Worm (Caenorhabditis elegans) whole organism, young adult: ENCODE measurements around the gene F40D4.17.

Source experiments
- F49E8.2 ChIP-seq: sonication (generic microtip); optimal IDR thresholded peaks from 3 replicates; lab custom pipeline; 2017; ENCODE audit warnings: missing genetic modification characterization, mild to moderate bottlenecking, missing compliant biosample characterization, antibody characterized with exemption, moderate library complexity; ENCODE audit not compliant: insufficient read depth
- Y79H2A.3 ChIP-seq: fragments of 200-800 bp; sonication (Bioruptor generic); conservative IDR thresholded peaks from 2 replicates; pipeline ENCODE4 v1.3.6; 2022; ENCODE audit warnings: missing genetic modification reagents, missing genetic modification characterization, missing compliant biosample characterization
- ama-1 ChIP-seq, 3 experiments: fragments of 150-350 bp in 1 of 3; sonication (generic microtip) in 2 of 3; optimal IDR thresholded peaks; 2 replicates each; lab custom pipeline; 2014 to 2018; ENCODE audit warnings: missing biosample characterization in 2 of 3, missing genetic modification characterization in 2 of 3, missing genetic modification reagents in 2 of 3
- chd-7 ChIP-seq: sonication (generic microtip); optimal IDR thresholded peaks from 2 replicates; lab custom pipeline; 2016; ENCODE audit warnings: mild to moderate bottlenecking, missing genetic modification characterization, moderate library complexity, missing compliant biosample characterization
- ets-4 ChIP-seq: fragments of 200-800 bp; sonication (Bioruptor generic); optimal IDR thresholded peaks from 2 replicates; lab custom pipeline; 2018; ENCODE audit warnings: mild to moderate bottlenecking, missing genetic modification characterization, missing compliant biosample characterization
- lin-35 ChIP-seq, 3 experiments: fragments of 150-350 bp in 2 of 3; sonication (generic microtip) in 1 of 3; optimal IDR thresholded peaks; 2 replicates each; lab custom pipeline; 2014 to 2018; ENCODE audit warnings: missing biosample characterization in 3 of 3, missing genetic modification characterization in 3 of 3, missing genetic modification reagents in 3 of 3
- nhr-90 ChIP-seq: sonication (generic microtip); optimal IDR thresholded peaks from 2 replicates; lab custom pipeline; 2016; ENCODE audit warnings: missing genotype, mild to moderate bottlenecking, missing genetic modification characterization, missing compliant biosample characterization
- pha-4 ChIP-seq: fragments of 150-350 bp; sonication (generic microtip); optimal IDR thresholded peaks from 2 replicates; lab custom pipeline; 2014; ENCODE audit warnings: missing biosample characterization, missing genetic modification reagents, missing genetic modification characterization
- rcor-1 ChIP-seq: fragments of 200-800 bp; sonication (Bioruptor generic); IDR thresholded peaks from 2 replicates; pipeline ENCODE4 v1.3.6; 2022; ENCODE audit warnings: missing genetic modification reagents, missing genetic modification characterization, missing compliant biosample characterization
- sea-2 ChIP-seq: fragments of 200-800 bp; sonication (Bioruptor generic); IDR thresholded peaks from 2 replicates; pipeline ENCODE4 v1.3.6; 2022; ENCODE audit warnings: missing genetic modification characterization, missing compliant biosample characterization
- snpc-4 ChIP-seq, 5 experiments: fragments of 150-350 bp in 1 of 5; sonication (generic microtip) in 4 of 5; optimal IDR thresholded peaks; 2 replicates each; lab custom pipeline; 2014 to 2018; ENCODE audit warnings: missing genetic modification characterization in 5 of 5, missing biosample characterization in 3 of 5, antibody characterized with exemption in 2 of 5, mild to moderate bottlenecking in 2 of 5, missing compliant biosample characterization in 2 of 5, missing genotype in 2 of 5, moderate library complexity in 2 of 5, missing genetic modification reagents in 1 of 5
- tbx-9 ChIP-seq: sonication (generic microtip); optimal IDR thresholded peaks from 2 replicates; lab custom pipeline; 2016; ENCODE audit warnings: borderline replicate concordance, missing genetic modification characterization, inconsistent platforms, missing compliant biosample characterization

DNA sequence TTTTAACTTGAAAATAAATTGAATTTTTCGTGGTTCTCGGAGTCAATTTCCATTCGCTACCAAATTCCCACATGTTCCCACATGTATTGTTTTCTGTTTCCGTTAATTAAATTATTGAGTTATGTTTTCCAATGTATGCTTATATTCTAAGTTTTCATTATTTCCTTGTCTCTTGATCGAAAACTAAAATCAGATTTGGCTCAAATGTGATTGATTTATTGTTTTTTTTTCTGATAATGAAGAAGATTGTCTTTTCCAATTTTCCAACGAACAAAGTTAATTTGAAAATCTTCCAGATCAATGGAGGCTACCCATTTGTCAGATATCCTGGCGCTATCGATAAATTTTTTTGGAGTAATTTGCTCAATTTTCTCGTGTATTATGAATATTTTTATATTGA, 18.5 kb upstream of the F40D4.17 start, which contains the start of gene srbc-25:
- TF ChIP-seq nhr-90 (tag; lab: Kevin White, UChicago): no peak
- TF ChIP-seq pha-4 (tag; lab: Kevin White, UChicago): no peak
- TF ChIP-seq ama-1 (optimal IDR thresholded peaks at IDR 0.05; lab: Kevin White, UChicago): no peak
- TF ChIP-seq ama-1 (GFP tag; optimal IDR thresholded peaks at IDR 0.05; lab: Kevin White, UChicago): no peak
- no peak for TF ChIP-seq rcor-1 (GFP tag; lab: Robert Waterston, UW)
- TF ChIP-seq Y79H2A.3 (GFP tag; lab: Robert Waterston, UW): no peak
- TF ChIP-seq F49E8.2: no peak
- TF ChIP-seq tbx-9 (tag; lab: Kevin White, UChicago): no peak
- no peak for TF ChIP-seq sea-2 (GFP tag; lab: Robert Waterston, UW)
- TF ChIP-seq ets-4 (GFP tag; lab: Kevin White, UChicago): no peak
- no peak for TF ChIP-seq chd-7
- no peak for TF ChIP-seq snpc-4 (GFP tag; optimal IDR thresholded peaks at IDR 0.05; lab: Kevin White, UChicago)
- TF ChIP-seq snpc-4 (tag; optimal IDR thresholded peaks at IDR 0.05; lab: Kevin White, UChicago): no peak
- no peak for TF ChIP-seq lin-35 (GFP tag; optimal IDR thresholded peaks at IDR 0.05; lab: Kevin White, UChicago)
